Worm (Caenorhabditis elegans) whole organism, late embryonic: Measurements from ENCODE around the gene del-1.

Source experiments
- C08G9.2 ChIP-seq: sonication (generic microtip); optimal IDR thresholded peaks from 2 replicates; lab custom pipeline; 2016; ENCODE audit warnings: mild to moderate bottlenecking, missing genetic modification characterization, moderate library complexity, missing compliant biosample characterization
- C38D4.7 ChIP-seq: fragments of 200-800 bp; sonication (Bioruptor generic); optimal IDR thresholded peaks from 2 replicates; lab custom pipeline; 2018; ENCODE audit warnings: mild to moderate bottlenecking, missing genetic modification characterization, moderate library complexity, missing compliant biosample characterization
- F13H6.1 ChIP-seq: sonication (generic microtip); optimal IDR thresholded peaks from 2 replicates; lab custom pipeline; 2016; ENCODE audit warnings: missing genetic modification characterization, missing compliant biosample characterization
- K02D7.2 ChIP-seq: sonication (generic microtip); optimal IDR thresholded peaks from 2 replicates; lab custom pipeline; 2017; ENCODE audit warnings: mild to moderate bottlenecking, missing genetic modification characterization, missing compliant biosample characterization
- K09A11.1 ChIP-seq: sonication (generic microtip); optimal IDR thresholded peaks from 2 replicates; lab custom pipeline; 2017; ENCODE audit warnings: antibody characterized with exemption, mild to moderate bottlenecking, missing genetic modification characterization, missing compliant biosample characterization; ENCODE audit not compliant: insufficient read depth
- T23F11.4 ChIP-seq: fragments of 200-800 bp; sonication (Bioruptor generic); optimal IDR thresholded peaks from 2 replicates; lab custom pipeline; 2018; ENCODE audit warnings: mild to moderate bottlenecking, missing genetic modification characterization, missing compliant biosample characterization
- ahr-1 ChIP-seq: sonication (generic microtip); optimal IDR thresholded peaks from 2 replicates; lab custom pipeline; 2016; ENCODE audit warnings: missing genetic modification characterization, missing compliant biosample characterization
- ama-1 ChIP-seq: fragments of 150-350 bp; optimal IDR thresholded peaks from 2 replicates; lab custom pipeline; 2014
- ceh-14 ChIP-seq: sonication (generic microtip); optimal IDR thresholded peaks from 2 replicates; lab custom pipeline; 2016; ENCODE audit warnings: missing genotype, missing genetic modification characterization, missing compliant biosample characterization
- ceh-18 ChIP-seq: sonication (generic microtip); optimal IDR thresholded peaks from 2 replicates; lab custom pipeline; 2016; ENCODE audit warnings: missing genetic modification characterization, missing compliant biosample characterization
- ceh-19 ChIP-seq: fragments of 200-800 bp; sonication (Bioruptor generic); optimal IDR thresholded peaks from 2 replicates; lab custom pipeline; 2018; ENCODE audit warnings: mild to moderate bottlenecking, missing genetic modification characterization, missing compliant biosample characterization
- ceh-2 ChIP-seq: sonication (generic microtip); optimal IDR thresholded peaks from 2 replicates; lab custom pipeline; 2016; ENCODE audit warnings: missing genotype, missing genetic modification characterization, missing compliant biosample characterization
- ceh-30 ChIP-seq: fragments of 150-350 bp; optimal IDR thresholded peaks from 2 replicates; lab custom pipeline; 2014; ENCODE audit warnings: missing biosample characterization, missing genetic modification characterization
- ceh-34 ChIP-seq: sonication (generic microtip); optimal IDR thresholded peaks from 2 replicates; lab custom pipeline; 2016; ENCODE audit warnings: mild to moderate bottlenecking, missing genetic modification characterization, missing compliant biosample characterization
- ceh-48 ChIP-seq: sonication (generic microtip); optimal IDR thresholded peaks from 2 replicates; lab custom pipeline; 2016; ENCODE audit warnings: missing genetic modification characterization, inconsistent platforms, missing compliant biosample characterization
- ceh-6 ChIP-seq: fragments of 200-800 bp; sonication (Bioruptor generic); optimal IDR thresholded peaks from 2 replicates; lab custom pipeline; 2018; ENCODE audit warnings: mild to moderate bottlenecking, missing genetic modification characterization, missing compliant biosample characterization
- ceh-9 ChIP-seq: sonication (generic microtip); optimal IDR thresholded peaks from 2 replicates; lab custom pipeline; 2016; ENCODE audit warnings: mild to moderate bottlenecking, missing genetic modification characterization, inconsistent platforms, missing compliant biosample characterization
- che-1 ChIP-seq: sonication (generic microtip); optimal IDR thresholded peaks from 2 replicates; lab custom pipeline; 2016; ENCODE audit warnings: mild to moderate bottlenecking, missing genetic modification characterization, missing compliant biosample characterization
- dmd-4 ChIP-seq: sonication (generic microtip); optimal IDR thresholded peaks from 2 replicates; lab custom pipeline; 2016; ENCODE audit warnings: borderline replicate concordance, missing genetic modification characterization, missing compliant biosample characterization
- elt-2 ChIP-seq: sonication (generic microtip); optimal IDR thresholded peaks from 2 replicates; lab custom pipeline; 2016; ENCODE audit warnings: missing genetic modification reagents, missing genetic modification characterization, missing compliant biosample characterization
- elt-4 ChIP-seq: sonication (generic microtip); optimal IDR thresholded peaks from 2 replicates; lab custom pipeline; 2016; ENCODE audit warnings: missing genetic modification characterization, missing compliant biosample characterization
- ets-4 ChIP-seq: sonication (generic microtip); optimal IDR thresholded peaks from 2 replicates; lab custom pipeline; 2016; ENCODE audit warnings: missing genetic modification characterization, missing compliant biosample characterization
- fax-1 ChIP-seq: sonication (generic microtip); optimal IDR thresholded peaks from 2 replicates; lab custom pipeline; 2016; ENCODE audit warnings: missing genotype, missing genetic modification characterization, missing compliant biosample characterization
- fkh-10 ChIP-seq: fragments of 150-350 bp; optimal IDR thresholded peaks from 2 replicates; lab custom pipeline; 2014; ENCODE audit warnings: missing biosample characterization, missing genetic modification reagents, missing genetic modification characterization
- hlh-13 ChIP-seq: fragments of 200-800 bp; sonication (Bioruptor generic); optimal IDR thresholded peaks from 2 replicates; lab custom pipeline; 2018; ENCODE audit warnings: mild to moderate bottlenecking, missing genetic modification characterization, missing compliant biosample characterization
- hlh-15 ChIP-seq: sonication (generic microtip); optimal IDR thresholded peaks from 2 replicates; lab custom pipeline; 2016; ENCODE audit warnings: missing genetic modification characterization, missing compliant biosample characterization
- hlh-30 ChIP-seq: sonication (generic microtip); optimal IDR thresholded peaks from 2 replicates; lab custom pipeline; 2017; ENCODE audit warnings: antibody characterized with exemption, missing genetic modification characterization, missing compliant biosample characterization; ENCODE audit not compliant: insufficient read depth
- hlh-6 ChIP-seq: sonication (generic microtip); optimal IDR thresholded peaks from 2 replicates; lab custom pipeline; 2016; ENCODE audit warnings: missing genotype, missing genetic modification characterization, missing compliant biosample characterization
- lim-6 ChIP-seq: sonication (generic microtip); optimal IDR thresholded peaks from 2 replicates; lab custom pipeline; 2016; ENCODE audit warnings: missing genetic modification characterization, missing compliant biosample characterization
- mec-3 ChIP-seq: sonication (generic microtip); optimal IDR thresholded peaks from 2 replicates; lab custom pipeline; 2016; ENCODE audit warnings: borderline replicate concordance, missing genetic modification characterization, missing compliant biosample characterization
- nfya-1 ChIP-seq: sonication (generic microtip); optimal IDR thresholded peaks from 2 replicates; lab custom pipeline; 2017; ENCODE audit warnings: missing genetic modification characterization, mild to moderate bottlenecking, missing compliant biosample characterization, antibody characterized with exemption, moderate library complexity
- pag-3 ChIP-seq: sonication (generic microtip); optimal IDR thresholded peaks from 2 replicates; lab custom pipeline; 2016; ENCODE audit warnings: missing compliant biosample characterization, missing genetic modification characterization, borderline replicate concordance
- pax-1 ChIP-seq: fragments of 150-350 bp; optimal IDR thresholded peaks from 2 replicates; lab custom pipeline; 2014; ENCODE audit warnings: missing biosample characterization, missing genetic modification characterization
- pqm-1 ChIP-seq: sonication (generic microtip); optimal IDR thresholded peaks from 2 replicates; lab custom pipeline; 2016; ENCODE audit warnings: missing genetic modification characterization, missing compliant biosample characterization
- rnt-1 ChIP-seq: sonication (generic microtip); optimal IDR thresholded peaks from 2 replicates; lab custom pipeline; 2016; ENCODE audit warnings: missing genetic modification characterization, missing compliant biosample characterization
- sdc-2 ChIP-seq: sonication (generic microtip); optimal IDR thresholded peaks from 2 replicates; lab custom pipeline; 2016; ENCODE audit warnings: missing genotype, missing genetic modification characterization, missing compliant biosample characterization
- sox-2 ChIP-seq: fragments of 200-800 bp; sonication (Bioruptor generic); IDR thresholded peaks from 2 replicates; pipeline ENCODE4 v1.3.6; 2022; ENCODE audit warnings: missing genetic modification reagents, missing genetic modification characterization, missing compliant biosample characterization
- sox-4 ChIP-seq: sonication (generic microtip); optimal IDR thresholded peaks from 2 replicates; lab custom pipeline; 2017; ENCODE audit warnings: mild to moderate bottlenecking, missing genetic modification characterization, inconsistent platforms, missing compliant biosample characterization
- tbx-2 ChIP-seq: sonication (generic microtip); optimal IDR thresholded peaks from 2 replicates; lab custom pipeline; 2016; ENCODE audit warnings: missing genetic modification characterization, missing compliant biosample characterization
- tbx-7 ChIP-seq: sonication (generic microtip); optimal IDR thresholded peaks from 2 replicates; lab custom pipeline; 2016; ENCODE audit warnings: missing genotype, missing genetic modification characterization, missing compliant biosample characterization
- ttx-3 ChIP-seq: sonication (generic microtip); optimal IDR thresholded peaks from 2 replicates; lab custom pipeline; 2016; ENCODE audit warnings: missing genetic modification reagents, missing genetic modification characterization, missing compliant biosample characterization
- unc-42 ChIP-seq: sonication (generic microtip); optimal IDR thresholded peaks from 2 replicates; lab custom pipeline; 2016; ENCODE audit warnings: missing genotype, missing genetic modification characterization, missing compliant biosample characterization
- unc-86 ChIP-seq: sonication (generic microtip); optimal IDR thresholded peaks from 2 replicates; lab custom pipeline; 2016; ENCODE audit warnings: missing genetic modification characterization, missing compliant biosample characterization

del-1 gene

DNA sequence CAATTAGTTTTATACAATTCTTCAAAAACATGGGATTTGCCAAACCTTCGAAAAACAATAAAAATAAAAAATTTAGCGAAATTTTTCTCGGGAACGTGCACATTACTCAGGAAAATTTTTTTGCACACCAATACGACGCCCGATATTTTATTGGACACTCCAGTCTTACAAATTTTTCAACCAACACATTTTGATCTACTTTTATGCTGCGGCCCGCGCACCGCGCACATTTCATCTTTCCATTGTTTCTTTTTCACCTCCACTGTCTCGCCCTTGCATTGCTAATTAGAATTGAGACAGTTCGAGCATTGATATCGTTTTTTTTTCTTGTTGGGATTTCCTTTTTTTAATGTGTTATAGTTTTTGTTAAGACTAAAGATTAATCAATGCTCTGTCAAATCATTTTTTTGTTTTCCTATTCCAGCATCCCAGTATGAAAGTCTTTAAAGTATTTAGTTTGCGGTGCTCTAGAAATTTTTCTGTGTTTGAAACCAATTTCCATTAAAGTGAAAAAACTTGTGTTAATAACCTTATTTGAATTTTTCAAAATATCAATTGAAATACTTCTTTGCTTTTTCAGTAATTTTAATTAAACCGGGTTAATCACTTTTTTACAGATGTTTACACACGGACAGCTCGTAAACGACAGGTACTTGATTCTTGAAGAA, 20.3 kb upstream of the del-1 start, which contains the start of gene K04C1.5:
Gene K04C1.5 (plus strand): TSS at position 618 of the 668 bp plus-strand sequence.
- TF ChIP-seq tbx-2 (tag; lab: Kevin White, UChicago), result no peak
- no peak for TF ChIP-seq sox-4 (tag; lab: Kevin White, UChicago)
- TF ChIP-seq che-1, result no peak
- no peak for TF ChIP-seq ceh-2 (tag; lab: Kevin White, UChicago)
- no peak for TF ChIP-seq ceh-48 (tag; lab: Kevin White, UChicago)
- no peak for TF ChIP-seq mec-3 (tag; lab: Kevin White, UChicago)
- TF ChIP-seq unc-86 (tag; lab: Kevin White, UChicago), result no peak
- TF ChIP-seq C08G9.2 (tag; lab: Kevin White, UChicago), result no peak
- TF ChIP-seq nfya-1 (tag; lab: Kevin White, UChicago), result no peak
- no peak for TF ChIP-seq ttx-3 (tag; lab: Kevin White, UChicago)
- TF ChIP-seq ets-4 (tag; lab: Kevin White, UChicago), result no peak
- TF ChIP-seq ceh-19, result no peak
- TF ChIP-seq F13H6.1 (tag; lab: Kevin White, UChicago), result no peak

DNA sequence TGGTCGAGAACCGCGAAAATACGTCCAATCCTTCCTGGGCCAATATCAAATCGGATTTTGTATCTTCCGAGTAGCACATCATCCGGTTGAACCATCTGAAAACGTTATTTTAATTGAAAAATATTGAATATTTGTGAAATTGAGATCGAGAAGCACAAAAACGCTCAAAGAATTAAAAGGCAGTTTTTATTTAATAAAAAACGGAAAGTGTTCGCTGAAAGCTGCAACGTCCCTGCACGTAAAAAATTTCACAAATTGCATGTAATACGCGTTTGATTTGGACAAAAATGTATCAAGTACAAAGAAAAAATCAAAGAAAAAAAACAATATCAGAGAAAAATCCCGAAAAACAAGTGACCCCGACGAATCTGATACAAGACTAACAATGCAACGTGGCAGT, 15.8 kb upstream of the del-1 start, which contains the start of gene E02H4.6:
Gene E02H4.6 (minus strand): TSS at position 101 of the 400 bp plus-strand sequence.
- TF ChIP-seq rnt-1 (no peak), hlh-15 (no peak), F13H6.1 (tag; lab: Kevin White, UChicago) (no peak), ceh-48 (tag; lab: Kevin White, UChicago) (no peak), pag-3 (tag; lab: Kevin White, UChicago) (no peak), dmd-4 (no peak), mec-3 (tag; lab: Kevin White, UChicago) (no peak), ama-1 (lab: Kevin White, UChicago) (no peak), ceh-14 (tag; lab: Kevin White, UChicago) (no peak), tbx-7 (tag; lab: Kevin White, UChicago) (no peak), elt-2 (tag; lab: Kevin White, UChicago) (no peak), fax-1 (no peak), unc-42 (tag; lab: Kevin White, UChicago) (no peak), K02D7.2 (tag; lab: Kevin White, UChicago) (no peak), ceh-18 (tag; lab: Kevin White, UChicago) (no peak)

DNA sequence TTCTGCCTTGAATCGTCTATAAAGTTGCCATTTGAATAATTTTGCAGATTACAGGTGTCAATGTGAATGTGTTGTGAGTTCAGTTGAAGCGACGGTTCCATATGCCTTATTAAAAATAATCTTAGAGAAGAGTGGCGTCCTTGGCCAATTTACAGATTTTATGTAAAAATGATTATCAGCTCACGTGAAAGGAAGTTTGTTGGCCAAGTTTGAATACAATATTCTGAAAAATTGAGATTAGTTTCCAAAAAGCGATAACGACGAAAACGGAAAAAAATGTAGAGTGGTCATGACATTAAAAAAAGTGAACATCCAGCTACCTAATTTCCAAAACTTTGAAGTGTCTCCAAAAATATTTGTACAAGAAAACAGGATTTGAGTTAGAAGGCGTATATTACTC, 12.8 kb upstream of the del-1 start, which contains the start of gene E02H4.5:
Gene E02H4.5 (minus strand): TSS at position 101 of the 400 bp plus-strand sequence.
- TF ChIP-seq K09A11.1 (tag; lab: Kevin White, UChicago) (no peak), ahr-1 (tag; lab: Kevin White, UChicago) (no peak), che-1 (no peak), ceh-9 (no peak), C38D4.7 (no peak), hlh-13 (no peak), hlh-6 (tag; lab: Kevin White, UChicago) (no peak), ceh-14 (tag; lab: Kevin White, UChicago) (no peak), ama-1 (lab: Kevin White, UChicago) (no peak), lim-6 (tag; lab: Kevin White, UChicago) (no peak), rnt-1 (no peak), tbx-2 (tag; lab: Kevin White, UChicago) (no peak), K02D7.2 (tag; lab: Kevin White, UChicago) (no peak), sox-2 (GFP tag; lab: Robert Waterston, UW) (no peak), pax-1 (tag; lab: Kevin White, UChicago) (no peak)

ce11 chrX:14255973-14256372, 11.9 kb upstream of the del-1 start, which contains the start of gene E02H4.7:
Gene E02H4.7 (plus strand): TSS chrX:14256273.
- TF ChIP-seq hlh-30 (tag; lab: Kevin White, UChicago) (no peak), fkh-10 (GFP tag; lab: Kevin White, UChicago) (no peak), ceh-34 (tag; lab: Kevin White, UChicago) (no peak), fax-1 (no peak), sdc-2 (tag; lab: Kevin White, UChicago) (no peak), pqm-1 (tag; lab: Kevin White, UChicago) (no peak), F13H6.1 (tag; lab: Kevin White, UChicago) (no peak), T23F11.4 (GFP tag; lab: Kevin White, UChicago) (no peak), elt-2 (tag; lab: Kevin White, UChicago) (no peak), ceh-6 (GFP tag; lab: Kevin White, UChicago) (no peak), hlh-13 (no peak), unc-42 (tag; lab: Kevin White, UChicago) (no peak), ceh-30 (tag; lab: Kevin White, UChicago) (no peak), elt-4 (tag; lab: Kevin White, UChicago) (no peak)
